Fruit fly (Drosophila melanogaster): Measurements from ENCODE around the gene Mco4.
A peak's percentile ranks its signal among the peaks of the same experiment; 100 is the strongest.

Gene Mco4

dm6 chrX:17857809-17858208 lies 1.9 kb upstream of the Mco4 start:
- no peak for TF ChIP-seq ttk (optimal IDR thresholded peaks at IDR 0.05)
- no peak for TF ChIP-seq Sin3A (optimal IDR thresholded peaks at IDR 0.05)
- TF ChIP-seq h (optimal IDR thresholded peaks at IDR 0.05), result no peak
- no peak for TF ChIP-seq Myc (optimal IDR thresholded peaks at IDR 0.05)
- no peak for TF ChIP-seq insv (optimal IDR thresholded peaks at IDR 0.05)
- TF ChIP-seq psq (optimal IDR thresholded peaks at IDR 0.05), result no peak

DNA sequence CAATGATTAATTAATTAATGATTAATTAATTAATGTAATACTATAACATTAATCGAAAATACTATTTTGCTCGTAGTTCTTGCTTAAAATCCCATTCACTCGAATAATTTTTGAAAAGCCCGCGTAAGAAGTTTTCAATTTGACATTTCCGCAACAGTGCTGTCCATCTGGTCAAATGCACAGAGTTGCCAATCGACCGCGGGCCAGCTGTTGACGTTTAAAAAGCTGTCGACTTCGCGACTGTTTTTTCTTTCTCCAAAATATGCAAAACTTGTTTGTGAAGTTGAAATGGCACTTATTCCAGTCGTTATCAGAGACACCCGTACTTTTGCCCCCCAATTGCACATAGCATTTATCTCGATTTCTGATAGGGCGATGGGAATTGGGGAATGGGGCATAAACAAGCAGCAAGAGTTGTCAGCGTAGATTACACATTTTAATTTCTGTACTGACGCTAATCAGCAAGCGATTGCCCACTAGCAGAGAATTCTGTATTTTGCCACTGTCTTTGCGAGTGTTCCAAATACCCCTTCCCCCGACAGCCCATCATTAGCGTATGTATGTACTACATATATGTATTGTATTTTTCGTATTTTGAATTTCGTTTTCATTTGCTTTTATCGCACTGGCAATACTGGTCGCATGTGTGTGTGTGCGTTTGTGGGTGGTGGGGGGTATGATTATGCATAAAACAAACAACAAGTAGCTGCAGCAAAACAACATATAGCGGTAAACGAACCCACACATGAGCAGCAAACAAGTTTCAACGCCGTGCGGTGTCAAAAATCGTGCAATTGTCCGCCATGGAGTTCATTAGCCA lies 739 bp upstream of the Mco4 start, which contains the start of gene Srx:
Srx (plus strand) TSS at position 517 of the 820 bp plus-strand sequence.
- TF ChIP-seq insv (optimal IDR thresholded peaks at IDR 0.05), result no peak
- no peak for TF ChIP-seq h (optimal IDR thresholded peaks at IDR 0.05)
- no peak for TF ChIP-seq psq (optimal IDR thresholded peaks at IDR 0.05)
- TF ChIP-seq Sin3A (optimal IDR thresholded peaks at IDR 0.05), result no peak
- TF ChIP-seq Myc (optimal IDR thresholded peaks at IDR 0.05), result no peak
- TF ChIP-seq ttk (optimal IDR thresholded peaks at IDR 0.05), result no peak

DNA sequence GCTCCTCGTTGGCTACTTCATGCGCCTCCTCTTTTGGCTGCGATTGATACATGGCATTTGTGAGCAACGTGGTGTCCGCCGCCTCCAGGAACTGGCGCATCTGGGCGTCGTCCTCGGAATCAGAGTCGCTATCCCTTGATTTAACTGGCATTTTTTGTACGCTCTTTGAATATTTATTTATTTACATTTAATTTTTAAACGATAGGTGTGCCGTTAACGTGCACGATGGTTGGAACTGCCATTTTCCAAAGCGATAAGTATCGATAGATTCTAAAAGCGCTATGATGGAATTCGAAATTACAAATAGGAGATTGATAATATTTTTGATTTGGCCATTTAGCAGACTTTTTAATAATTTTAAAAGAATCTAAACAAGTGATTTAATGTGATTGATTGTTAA lies 3.5 kb downstream of the Mco4 start, which contains the start of gene CG32554:
CG32554 (minus strand) TSS at position 229 of the 400 bp plus-strand sequence.
- TF ChIP-seq psq (optimal IDR thresholded peaks at IDR 0.05) (no peak), Myc (optimal IDR thresholded peaks at IDR 0.05) (no peak), Sin3A (optimal IDR thresholded peaks at IDR 0.05) (no peak), ttk (optimal IDR thresholded peaks at IDR 0.05) (no peak), insv (optimal IDR thresholded peaks at IDR 0.05) (no peak)

DNA sequence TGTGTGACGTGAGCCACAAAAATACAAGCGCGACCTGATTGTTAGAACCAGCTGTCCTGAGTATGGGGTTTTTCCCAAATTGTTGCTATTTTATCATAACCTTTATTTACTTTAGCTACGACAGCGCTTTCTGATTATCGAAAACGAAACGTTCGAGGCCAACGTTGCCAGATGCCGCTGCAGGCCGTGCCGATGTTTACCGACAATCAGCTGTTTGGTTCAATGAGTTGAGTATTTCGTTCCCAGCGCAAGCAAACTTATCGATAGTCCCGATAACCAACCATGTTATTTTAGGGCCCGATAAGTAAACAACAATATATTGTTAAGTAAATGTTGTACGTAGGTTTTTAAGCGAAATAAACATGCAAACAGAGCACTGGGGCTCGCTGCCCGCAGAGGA lies 5.8 kb downstream of the Mco4 start, which contains the start of the genes CG15814 and Spt7:
CG15814 (minus strand) TSS at position 164 of the 400 bp plus-strand sequence.
Spt7 (plus strand) TSS at position 282 of the 400 bp plus-strand sequence.
- TF ChIP-seq h (optimal IDR thresholded peaks at IDR 0.05), result peak; percentile 22
- no peak for TF ChIP-seq ttk (optimal IDR thresholded peaks at IDR 0.05)

DNA sequence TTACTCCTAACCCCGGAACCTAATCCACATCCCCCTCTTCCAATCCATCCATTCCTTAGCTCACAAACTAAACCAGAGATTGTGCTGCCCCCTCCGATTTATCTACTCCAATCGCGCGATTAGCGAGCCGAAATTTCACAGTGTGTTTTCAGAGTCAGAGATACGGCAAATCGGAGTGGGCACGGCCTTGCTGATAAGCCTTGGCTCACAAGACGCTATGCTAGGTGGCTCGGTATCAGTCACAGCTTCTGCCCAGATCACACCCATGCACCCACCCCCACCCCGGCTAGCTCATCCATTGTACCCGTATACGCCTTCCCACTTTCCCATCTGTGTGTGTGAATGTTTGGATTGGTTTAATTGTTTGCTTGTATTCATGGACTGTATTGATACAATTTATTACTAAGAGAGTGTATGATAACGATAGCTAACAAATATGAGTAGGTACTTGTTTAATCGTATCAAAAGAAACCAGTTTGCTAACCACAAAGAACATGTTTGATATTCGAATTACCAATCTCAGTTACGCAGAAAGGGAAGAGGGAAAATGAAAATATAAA lies 10.0 kb downstream of the Mco4 start:
- TF ChIP-seq ttk (optimal IDR thresholded peaks at IDR 0.05) (no peak), psq (optimal IDR thresholded peaks at IDR 0.05) (no peak), insv (optimal IDR thresholded peaks at IDR 0.05) (no peak), Myc (optimal IDR thresholded peaks at IDR 0.05) (no peak), Sin3A (optimal IDR thresholded peaks at IDR 0.05) (no peak), h (optimal IDR thresholded peaks at IDR 0.05) (no peak)

DNA sequence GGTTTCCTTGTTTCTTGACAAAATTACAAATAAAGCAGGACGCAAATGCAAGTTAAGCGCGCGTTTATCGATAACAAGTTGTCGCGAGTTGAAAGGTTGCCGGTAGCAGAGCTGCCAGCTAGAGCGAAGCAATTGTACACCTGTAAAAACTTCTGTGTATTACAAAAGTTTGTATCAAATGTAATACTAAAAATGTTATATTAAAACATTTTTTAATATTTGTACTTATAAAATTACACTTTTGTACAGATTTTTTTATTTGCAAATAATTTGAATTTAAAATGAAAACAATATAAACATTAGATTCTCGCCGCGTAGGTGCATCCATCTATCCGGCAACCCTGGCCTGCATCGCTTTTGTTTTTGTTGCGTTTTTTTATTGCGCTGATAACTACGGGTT lies 11.3 kb downstream of the Mco4 start, which contains the start of the genes CG8142 and Ucp4A:
CG8142 (minus strand) TSS at position 82 of the 400 bp plus-strand sequence.
Ucp4A (plus strand) TSS at position 327 of the 400 bp plus-strand sequence.
- TF ChIP-seq ttk (optimal IDR thresholded peaks at IDR 0.05) (no peak), h (optimal IDR thresholded peaks at IDR 0.05) (no peak), psq (optimal IDR thresholded peaks at IDR 0.05) (no peak), Sin3A (optimal IDR thresholded peaks at IDR 0.05) (no peak), Myc (optimal IDR thresholded peaks at IDR 0.05) (no peak), insv (optimal IDR thresholded peaks at IDR 0.05) (no peak)

- TF ChIP-seq h (optimal IDR thresholded peaks at IDR 0.05) (no peak), insv (optimal IDR thresholded peaks at IDR 0.05) (no peak), ttk (optimal IDR thresholded peaks at IDR 0.05) (no peak), psq (optimal IDR thresholded peaks at IDR 0.05) (no peak), Myc (optimal IDR thresholded peaks at IDR 0.05) (no peak), Sin3A (optimal IDR thresholded peaks at IDR 0.05) (no peak)
Measured at dm6 chrX:17841923-17842322, 14.0 kb downstream of the Mco4 start, which contains the start of gene Taf9. TSS of gene Taf9 (plus strand) at chrX:17842161.

DNA sequence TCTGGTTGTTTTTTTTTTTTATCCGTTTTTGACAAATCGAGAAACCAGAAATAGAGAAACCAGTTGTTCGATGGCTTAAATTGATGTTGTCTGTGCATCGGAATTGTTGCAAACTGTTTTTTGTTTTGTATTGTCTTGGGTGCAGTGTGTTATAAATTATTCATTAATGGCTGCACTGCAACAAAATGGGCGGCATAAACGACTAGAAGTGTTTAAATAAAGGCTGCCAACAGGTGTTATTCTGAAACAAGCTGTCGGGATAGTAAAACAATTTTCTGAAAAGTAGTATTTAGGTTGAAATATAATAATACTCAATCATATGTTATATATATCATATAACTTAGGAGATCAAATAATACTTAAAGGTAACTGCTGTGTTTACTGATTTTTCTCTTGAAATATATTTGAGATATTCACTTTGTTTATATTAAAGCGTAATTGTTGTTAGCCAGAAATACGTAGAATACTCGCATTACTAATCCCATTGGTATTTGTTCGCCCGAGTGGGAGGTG lies 19.5 kb downstream of the Mco4 start:
- TF ChIP-seq psq (optimal IDR thresholded peaks at IDR 0.05), result no peak
- no peak for TF ChIP-seq insv (optimal IDR thresholded peaks at IDR 0.05)
- no peak for TF ChIP-seq Sin3A (optimal IDR thresholded peaks at IDR 0.05)
- TF ChIP-seq Myc (optimal IDR thresholded peaks at IDR 0.05), result no peak
- no peak for TF ChIP-seq h (optimal IDR thresholded peaks at IDR 0.05)
- no peak for TF ChIP-seq ttk (optimal IDR thresholded peaks at IDR 0.05)

DNA sequence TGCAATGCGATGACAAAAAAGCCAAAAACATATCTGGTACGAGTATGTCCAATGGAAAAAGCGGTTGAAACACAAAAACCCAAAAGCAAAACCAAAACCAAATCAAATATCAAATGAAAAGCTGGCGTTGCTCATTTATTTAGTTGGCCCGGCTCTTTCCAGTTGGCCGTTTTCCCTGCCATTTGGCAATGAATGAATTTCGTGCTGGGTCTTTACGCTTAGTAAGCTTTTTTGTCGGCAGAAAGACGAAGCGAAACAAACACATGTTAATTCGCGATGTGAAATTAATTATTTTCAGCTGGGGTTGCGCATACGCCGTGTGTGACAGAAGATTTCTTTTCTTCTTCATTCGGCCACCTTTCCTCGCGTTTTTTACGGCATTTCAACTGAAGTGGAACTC lies 21.2 kb downstream of the Mco4 start:
- TF ChIP-seq h (optimal IDR thresholded peaks at IDR 0.05), result no peak
- TF ChIP-seq psq (optimal IDR thresholded peaks at IDR 0.05), result no peak
- TF ChIP-seq Sin3A (optimal IDR thresholded peaks at IDR 0.05), result no peak
- no peak for TF ChIP-seq insv (optimal IDR thresholded peaks at IDR 0.05)
- no peak for TF ChIP-seq ttk (optimal IDR thresholded peaks at IDR 0.05)
- no peak for TF ChIP-seq Myc (optimal IDR thresholded peaks at IDR 0.05)

dm6 chrX:17833986-17834385 lies 21.9 kb downstream of the Mco4 start:
- no peak for TF ChIP-seq psq (optimal IDR thresholded peaks at IDR 0.05)

- TF ChIP-seq h (optimal IDR thresholded peaks at IDR 0.05) (no peak), Myc (optimal IDR thresholded peaks at IDR 0.05) (no peak), psq (optimal IDR thresholded peaks at IDR 0.05) (no peak), ttk (optimal IDR thresholded peaks at IDR 0.05) (no peak), Sin3A (optimal IDR thresholded peaks at IDR 0.05) (no peak), insv (optimal IDR thresholded peaks at IDR 0.05) (no peak)
Measured at dm6 chrX:17832163-17833014, 23.5 kb downstream of the Mco4 start.
